Fruit fly (Drosophila melanogaster) whole organism, prepupa: Measurements from ENCODE around the gene CG15221.
A peak's percentile ranks its signal among the peaks of the same experiment; 100 is the strongest.

Experiments
- CG10669 ChIP-seq: fragments of 200-800 bp; sonication (Bioruptor generic); optimal IDR thresholded peaks from 3 replicates; lab custom pipeline; 2018; ENCODE audit warnings: missing biosample characterization, mild to moderate bottlenecking, missing genetic modification characterization, moderate library complexity
- CG11294 ChIP-seq: fragments of 200-800 bp; sonication (Bioruptor generic); IDR thresholded peaks from 2 replicates; pipeline ENCODE4 v1.3.6; 2022; ENCODE audit warnings: missing biosample characterization, missing genetic modification characterization
- CG11902 ChIP-seq: fragments of 200-800 bp; sonication (Bioruptor generic); optimal IDR thresholded peaks from 3 replicates; lab custom pipeline; 2016; ENCODE audit warnings: missing biosample characterization, missing genetic modification characterization
- CG15336 ChIP-seq: fragments of 200-800 bp; sonication (Bioruptor generic); IDR thresholded peaks from 2 replicates; pipeline ENCODE4 v1.3.6; 2022; ENCODE audit warnings: missing biosample characterization, missing genetic modification characterization
- CG1621 ChIP-seq: fragments of 200-800 bp; sonication (Bioruptor generic); optimal IDR thresholded peaks from 3 replicates; lab custom pipeline; 2018; ENCODE audit warnings: missing biosample characterization, mild to moderate bottlenecking, missing genetic modification characterization
- CG16779 ChIP-seq: fragments of 200-800 bp; sonication (Bioruptor generic); optimal IDR thresholded peaks from 3 replicates; lab custom pipeline; 2017; ENCODE audit warnings: missing biosample characterization, mild to moderate bottlenecking, missing genetic modification characterization
- CG31627 ChIP-seq: fragments of 200-800 bp; sonication (Bioruptor generic); optimal IDR thresholded peaks from 3 replicates; lab custom pipeline; 2016; ENCODE audit warnings: missing biosample characterization, missing genetic modification characterization
- CG34406 ChIP-seq: fragments of 200-800 bp; sonication (Bioruptor generic); optimal IDR thresholded peaks from 3 replicates; lab custom pipeline; 2016; ENCODE audit warnings: missing biosample characterization, missing genetic modification characterization
- CG3919 ChIP-seq: fragments of 200-800 bp; sonication (Bioruptor generic); optimal IDR thresholded peaks from 3 replicates; lab custom pipeline; 2016; ENCODE audit warnings: missing biosample characterization, missing genetic modification characterization
- CG4318 ChIP-seq: fragments of 200-800 bp; sonication (Bioruptor generic); optimal IDR thresholded peaks from 3 replicates; lab custom pipeline; 2017; ENCODE audit warnings: missing biosample characterization, mild to moderate bottlenecking, missing genetic modification characterization
- CG6163 ChIP-seq: fragments of 200-800 bp; sonication (Bioruptor generic); IDR thresholded peaks from 3 replicates; pipeline ENCODE4 v1.3.6; 2022; ENCODE audit warnings: missing biosample characterization, missing genetic modification characterization
- CG6276 ChIP-seq: fragments of 200-800 bp; sonication (Bioruptor generic); optimal IDR thresholded peaks from 2 replicates; lab custom pipeline; 2017; ENCODE audit warnings: missing biosample characterization, mild to moderate bottlenecking, missing genetic modification characterization
- CG7368 ChIP-seq: fragments of 200-800 bp; sonication (Bioruptor generic); optimal IDR thresholded peaks from 3 replicates; lab custom pipeline; 2016; ENCODE audit warnings: missing biosample characterization, missing genetic modification characterization
- CG8119 ChIP-seq: fragments of 200-800 bp; sonication (Bioruptor generic); IDR thresholded peaks from 3 replicates; pipeline ENCODE4 v1.3.6; 2022; ENCODE audit warnings: missing biosample characterization, missing genetic modification characterization
- Eip78C ChIP-seq: fragments of 200-800 bp; sonication (Bioruptor generic); peaks from one replicate; lab custom pipeline; 2016; ENCODE audit warnings: missing biosample characterization, missing genetic modification characterization
- Eip93F ChIP-seq: fragments of 200-800 bp; sonication (Bioruptor generic); optimal IDR thresholded peaks from 2 replicates; lab custom pipeline; 2016; ENCODE audit warnings: missing biosample characterization, mild to moderate bottlenecking, missing genetic modification characterization
- Ets96B ChIP-seq: fragments of 200-800 bp; optimal IDR thresholded peaks from 2 replicates; lab custom pipeline; 2019; ENCODE audit warnings: missing biosample characterization, mild to moderate bottlenecking, missing genetic modification characterization, moderate library complexity
- Gug ChIP-seq: fragments of 200-800 bp; sonication (Bioruptor generic); IDR thresholded peaks from 2 replicates; pipeline ENCODE4 v1.3.6; 2022; ENCODE audit warnings: missing biosample characterization, missing genetic modification characterization
- Hr38 ChIP-seq: sonication (Bioruptor generic); optimal IDR thresholded peaks from 2 replicates; lab custom pipeline; 2016; ENCODE audit warnings: missing biosample characterization, missing genetic modification characterization
- Hr39 ChIP-seq: fragments of 200-800 bp; sonication (Bioruptor generic); optimal IDR thresholded peaks from 2 replicates; lab custom pipeline; 2016; ENCODE audit warnings: missing biosample characterization, missing genetic modification characterization
- Hr4 ChIP-seq: fragments of 200-800 bp; sonication (Bioruptor generic); optimal IDR thresholded peaks from 3 replicates; lab custom pipeline; 2016; ENCODE audit warnings: missing biosample characterization, missing genetic modification characterization
- Lpt ChIP-seq: fragments of 200-800 bp; sonication (Bioruptor generic); optimal IDR thresholded peaks from 3 replicates; lab custom pipeline; 2016; ENCODE audit warnings: missing biosample characterization, missing genetic modification characterization
- Smox ChIP-seq: fragments of 200-800 bp; sonication (Bioruptor generic); optimal IDR thresholded peaks from 3 replicates; lab custom pipeline; 2016; ENCODE audit warnings: missing biosample characterization, missing genetic modification characterization
- Sox102F ChIP-seq: fragments of 200-800 bp; sonication (Bioruptor generic); optimal IDR thresholded peaks from 2 replicates; lab custom pipeline; 2016; ENCODE audit warnings: missing biosample characterization, mild to moderate bottlenecking, missing genetic modification characterization
- Sox15 ChIP-seq: fragments of 200-800 bp; sonication (Bioruptor generic); optimal IDR thresholded peaks from 3 replicates; lab custom pipeline; 2016; ENCODE audit warnings: missing biosample characterization, missing genetic modification characterization
- achi ChIP-seq: fragments of 200-800 bp; sonication (Bioruptor generic); optimal IDR thresholded peaks from 3 replicates; lab custom pipeline; 2016; ENCODE audit warnings: missing biosample characterization, missing genetic modification characterization
- acj6 ChIP-seq: fragments of 200-800 bp; sonication (Bioruptor generic); optimal IDR thresholded peaks from 3 replicates; lab custom pipeline; 2016; ENCODE audit warnings: missing biosample characterization, missing genetic modification characterization
- cyc ChIP-seq: fragments of 200-800 bp; sonication (Bioruptor generic); optimal IDR thresholded peaks from 3 replicates; lab custom pipeline; 2016; ENCODE audit warnings: missing biosample characterization, missing genetic modification characterization
- dac ChIP-seq: fragments of 200-800 bp; sonication (Bioruptor generic); optimal IDR thresholded peaks from 2 replicates; lab custom pipeline; 2017; ENCODE audit warnings: missing biosample characterization, mild to moderate bottlenecking, missing genetic modification characterization
- dsx ChIP-seq: fragments of 200-800 bp; optimal IDR thresholded peaks from 3 replicates; lab custom pipeline; 2019; ENCODE audit warnings: missing biosample characterization, mild to moderate bottlenecking, missing genetic modification characterization, moderate library complexity; ENCODE audit not compliant: poor library complexity, severe bottlenecking
- eg ChIP-seq: fragments of 200-800 bp; sonication (Bioruptor generic); IDR thresholded peaks from 3 replicates; pipeline ENCODE4 v1.3.6; 2022; ENCODE audit warnings: missing biosample characterization, missing genetic modification characterization
- esn ChIP-seq: fragments of 200-800 bp; sonication (Bioruptor generic); optimal IDR thresholded peaks from 2 replicates; lab custom pipeline; 2016; ENCODE audit warnings: missing biosample characterization, mild to moderate bottlenecking, missing genetic modification characterization, moderate library complexity
- fkh ChIP-seq: fragments of 200-800 bp; sonication (Bioruptor generic); optimal IDR thresholded peaks from 3 replicates; lab custom pipeline; 2017; ENCODE audit warnings: missing biosample characterization, mild to moderate bottlenecking, missing genetic modification characterization, moderate library complexity
- lz ChIP-seq: fragments of 200-800 bp; sonication (Bioruptor generic); optimal IDR thresholded peaks from 3 replicates; lab custom pipeline; 2016; ENCODE audit warnings: missing biosample characterization, missing genetic modification characterization
- net ChIP-seq: fragments of 200-800 bp; sonication (Bioruptor generic); optimal IDR thresholded peaks from 3 replicates; lab custom pipeline; 2016; ENCODE audit warnings: missing biosample characterization, missing genetic modification characterization
- pdm3 ChIP-seq: fragments of 200-800 bp; sonication (Bioruptor generic); optimal IDR thresholded peaks from 3 replicates; lab custom pipeline; 2016; ENCODE audit warnings: missing biosample characterization, missing genetic modification characterization
- salr ChIP-seq, 2 experiments: fragments of 200-800 bp; sonication (Bioruptor generic); optimal IDR thresholded peaks; 3 replicates each; lab custom pipeline; 2016 to 2018; ENCODE audit warnings: missing biosample characterization in 2 of 2, missing genetic modification characterization in 2 of 2, mild to moderate bottlenecking in 1 of 2
- spab ChIP-seq: fragments of 200-800 bp; sonication (Bioruptor generic); optimal IDR thresholded peaks from 2 replicates; lab custom pipeline; 2017; ENCODE audit warnings: missing biosample characterization, mild to moderate bottlenecking, missing genetic modification characterization, missing genetic modification reagents
- ss ChIP-seq, 2 experiments: fragments of 200-800 bp; sonication (Bioruptor generic); optimal IDR thresholded peaks; 2 replicates in 1 of 2; 3 replicates in 1 of 2; lab custom pipeline; 2017 to 2018; ENCODE audit warnings: mild to moderate bottlenecking in 2 of 2, missing biosample characterization in 2 of 2, missing genetic modification characterization in 2 of 2, moderate library complexity in 1 of 2
- svp ChIP-seq: fragments of 200-800 bp; sonication (Bioruptor generic); peaks from one replicate; lab custom pipeline; 2016; ENCODE audit warnings: missing biosample characterization, missing genetic modification characterization
- topi ChIP-seq: fragments of 200-800 bp; sonication (Bioruptor generic); optimal IDR thresholded peaks from 3 replicates; lab custom pipeline; 2016; ENCODE audit warnings: missing biosample characterization, missing genetic modification characterization

CG15221 gene

dm6 chrX:11709799-11710720 is 14.0 kb upstream of the CG15221 start, which contains the start of gene FucT6:
FucT6 (minus strand) TSS chrX:11709951.
- TF ChIP-seq CG15336 (GFP tag; lab: Robert Waterston, UW): peak; percentile 72
- no peak for TF ChIP-seq CG10669
- peak; percentile 19 for TF ChIP-seq Eip93F (GFP tag; lab: Kevin White, UChicago)
- TF ChIP-seq CG7368: no peak
- TF ChIP-seq CG6276 (GFP tag; lab: Kevin White, UChicago): peak; percentile 66
- peak; percentile 6 for TF ChIP-seq esn
- no peak for TF ChIP-seq Smox (GFP tag; lab: Kevin White, UChicago)
- TF ChIP-seq topi (GFP tag; lab: Kevin White, UChicago): no peak
- no peak for TF ChIP-seq CG11294 (GFP tag; lab: Robert Waterston, UW)
- TF ChIP-seq CG8119 (GFP tag; lab: Robert Waterston, UW): peak; percentile 61; the same call in 2 of the 3 replicates
- peak; percentile 16 for TF ChIP-seq Ets96B (tag; lab: Kevin White, UChicago)
- TF ChIP-seq CG4318 (GFP tag; lab: Kevin White, UChicago): no peak
- no peak for TF ChIP-seq Sox15 (GFP tag; lab: Kevin White, UChicago)
- TF ChIP-seq CG16779 (tag; lab: Kevin White, UChicago): peak; percentile 38
- peak; percentile 21 for TF ChIP-seq net
- no peak for TF ChIP-seq salr (GFP tag; optimal IDR thresholded peaks at IDR 0.05; lab: Kevin White, UChicago)
- TF ChIP-seq achi: peak; percentile 7
- TF ChIP-seq CG11902 (GFP tag; lab: Kevin White, UChicago): no peak
- no peak for TF ChIP-seq cyc (GFP tag; lab: Kevin White, UChicago)
- peak; percentile 61 for TF ChIP-seq svp
- no peak for TF ChIP-seq Hr4
- TF ChIP-seq acj6: no peak
- TF ChIP-seq CG1621: peak; percentile 0
- TF ChIP-seq Sox102F (GFP tag; lab: Kevin White, UChicago): peak; percentile 21
- peak; percentile 76; the same call in 2 of the 3 replicates for TF ChIP-seq eg (GFP tag; lab: Robert Waterston, UW)
- no peak for TF ChIP-seq Hr39 (GFP tag; lab: Kevin White, UChicago)
- peak; percentile 20 for TF ChIP-seq dsx (GFP tag; lab: Kevin White, UChicago)
- TF ChIP-seq Lpt (GFP tag; lab: Kevin White, UChicago): no peak
- no peak for TF ChIP-seq Hr38 (GFP tag; lab: Kevin White, UChicago)
- peak; percentile 78 for TF ChIP-seq CG6163 (GFP tag; lab: Robert Waterston, UW)
- no peak for TF ChIP-seq lz
- no peak for TF ChIP-seq fkh (GFP tag; lab: Kevin White, UChicago)
- peak; percentile 47 to 54 for TF ChIP-seq ss (GFP tag; optimal IDR thresholded peaks at IDR 0.05; lab: Kevin White, UChicago)
- TF ChIP-seq Eip78C (GFP tag; lab: Kevin White, UChicago): peak; percentile 77
- peak; percentile 17 for TF ChIP-seq CG3919 (GFP tag; lab: Kevin White, UChicago)
- no peak for TF ChIP-seq pdm3
- TF ChIP-seq CG31627 (GFP tag; lab: Kevin White, UChicago): no peak
- 0 out of 2 replicates have a peak, but pooled peaks have one; percentile 8 for TF ChIP-seq Gug (GFP tag; lab: Robert Waterston, UW)
- no peak for TF ChIP-seq spab (GFP tag; lab: Kevin White, UChicago)
- peak; percentile 18 for TF ChIP-seq CG34406 (GFP tag; lab: Kevin White, UChicago)
- TF ChIP-seq dac (GFP tag; lab: Kevin White, UChicago): no peak
